Worm (Caenorhabditis elegans): ENCODE data around the gene R06F6.8.
A peak's percentile ranks its signal among the peaks of the same experiment; 100 is the strongest.

The R06F6.8 gene

DNA sequence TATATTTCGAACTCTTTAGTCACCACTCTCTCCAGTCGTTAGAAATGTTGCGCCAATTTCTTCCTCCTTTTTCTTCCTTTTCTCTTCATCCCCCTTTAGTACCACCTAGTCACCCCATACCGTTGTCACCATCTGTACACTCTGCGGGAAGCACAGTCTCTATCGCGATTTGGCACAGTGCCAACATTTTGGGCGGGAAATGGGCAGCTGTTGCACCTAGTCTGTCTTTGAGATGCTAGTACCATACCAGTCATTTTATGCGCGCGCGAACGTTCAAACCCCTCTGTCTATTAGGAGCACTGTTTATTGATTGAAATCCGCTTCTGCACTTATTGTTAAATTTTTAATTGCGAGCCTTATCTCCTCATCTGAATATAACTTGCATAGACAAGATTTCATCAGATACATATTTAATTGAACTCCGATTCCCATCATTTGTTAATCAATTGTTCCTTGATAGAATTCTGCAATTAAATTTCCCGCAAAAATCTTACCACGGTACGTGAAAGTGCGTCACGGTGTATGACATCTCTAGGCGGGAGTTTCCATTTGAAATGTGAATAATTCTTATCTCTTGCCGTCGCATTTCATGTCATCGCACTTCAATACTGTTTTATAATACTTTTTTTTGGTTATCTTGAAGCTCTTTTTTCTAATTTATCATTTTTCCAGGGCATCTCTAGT, 34.9 kb downstream of the R06F6.8 start, which contains the start of gene cdl-1:
Gene cdl-1, plus strand, starts transcription at position 673 of the 684 bp plus-strand sequence.
- no peak for TF ChIP-seq ceh-2 (tag; optimal IDR thresholded peaks at IDR 0.05)
- no peak for TF ChIP-seq ama-1 (optimal IDR thresholded peaks at IDR 0.05)
- TF ChIP-seq pax-1 (tag; optimal IDR thresholded peaks at IDR 0.05) = peak; percentile 68
- peak; percentile 4 for TF ChIP-seq elt-2 (tag; optimal IDR thresholded peaks at IDR 0.05)
- no peak for TF ChIP-seq madf-2 (tag; optimal IDR thresholded peaks at IDR 0.05)
- TF ChIP-seq ref-2 (tag; optimal IDR thresholded peaks at IDR 0.05) = peak; percentile 47
- no peak for TF ChIP-seq lin-11 (tag; optimal IDR thresholded peaks at IDR 0.05)
- no peak for TF ChIP-seq ceh-19 (GFP tag; optimal IDR thresholded peaks at IDR 0.05)
- TF ChIP-seq unc-42 (tag; optimal IDR thresholded peaks at IDR 0.05) = peak; percentile 22
- TF ChIP-seq mec-3 (tag; optimal IDR thresholded peaks at IDR 0.05; ENCODE audit: borderline replicate concordance) = no peak
- no peak for TF ChIP-seq pag-3 (tag; optimal IDR thresholded peaks at IDR 0.05; ENCODE audit: borderline replicate concordance)
- no peak for TF ChIP-seq eyg-1 (tag; optimal IDR thresholded peaks at IDR 0.05)
- TF ChIP-seq sox-2 (GFP tag; IDR thresholded peaks at IDR 0.05) = no peak

DNA sequence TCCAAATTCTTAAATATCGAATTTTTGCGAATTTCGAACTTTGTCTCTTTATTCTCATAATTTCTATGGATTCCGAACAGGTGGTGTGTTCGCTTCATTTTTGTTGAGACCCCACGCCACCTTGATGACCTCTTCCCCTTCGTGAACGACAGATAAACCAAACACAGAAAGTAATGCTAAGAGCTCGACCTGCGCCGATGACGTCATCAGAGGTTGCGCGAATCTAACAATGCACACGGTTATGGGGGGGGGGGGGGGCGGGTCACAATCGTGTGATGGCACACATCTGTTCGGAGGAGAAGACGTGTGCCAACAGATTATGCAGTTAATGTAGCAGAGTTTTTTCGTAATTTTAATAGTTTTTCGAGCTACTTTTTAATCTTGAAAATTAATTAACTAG, 35.5 kb downstream of the R06F6.8 start:
- TF ChIP-seq unc-55 (GFP tag; optimal IDR thresholded peaks at IDR 0.05) = no peak
- TF ChIP-seq ceh-6 (GFP tag; optimal IDR thresholded peaks at IDR 0.05) = no peak
- TF ChIP-seq sox-2 (GFP tag; IDR thresholded peaks at IDR 0.05) = no peak
- TF ChIP-seq eyg-1 (tag; optimal IDR thresholded peaks at IDR 0.05) = no peak
- no peak for TF ChIP-seq hlh-6 (tag; optimal IDR thresholded peaks at IDR 0.05)
- TF ChIP-seq tbx-2 (tag; optimal IDR thresholded peaks at IDR 0.05) = no peak
- no peak for TF ChIP-seq lin-11 (tag; optimal IDR thresholded peaks at IDR 0.05)
- no peak for TF ChIP-seq C08G9.2 (tag; optimal IDR thresholded peaks at IDR 0.05)
- no peak for TF ChIP-seq sox-4 (tag; optimal IDR thresholded peaks at IDR 0.05)
- no peak for TF ChIP-seq ceh-14 (tag; optimal IDR thresholded peaks at IDR 0.05)
- TF ChIP-seq ceh-34 (tag; optimal IDR thresholded peaks at IDR 0.05) = no peak
- no peak for TF ChIP-seq C38D4.7 (GFP tag; optimal IDR thresholded peaks at IDR 0.05)
- no peak for TF ChIP-seq unc-42 (tag; optimal IDR thresholded peaks at IDR 0.05)
- no peak for TF ChIP-seq K09A11.1 (tag; optimal IDR thresholded peaks at IDR 0.05; ENCODE audit: insufficient read depth)
- TF ChIP-seq sdc-2 (tag; optimal IDR thresholded peaks at IDR 0.05) = no peak
- TF ChIP-seq ceh-24 (tag; optimal IDR thresholded peaks at IDR 0.05) = no peak
- TF ChIP-seq ahr-1 (tag; optimal IDR thresholded peaks at IDR 0.05) = no peak

DNA sequence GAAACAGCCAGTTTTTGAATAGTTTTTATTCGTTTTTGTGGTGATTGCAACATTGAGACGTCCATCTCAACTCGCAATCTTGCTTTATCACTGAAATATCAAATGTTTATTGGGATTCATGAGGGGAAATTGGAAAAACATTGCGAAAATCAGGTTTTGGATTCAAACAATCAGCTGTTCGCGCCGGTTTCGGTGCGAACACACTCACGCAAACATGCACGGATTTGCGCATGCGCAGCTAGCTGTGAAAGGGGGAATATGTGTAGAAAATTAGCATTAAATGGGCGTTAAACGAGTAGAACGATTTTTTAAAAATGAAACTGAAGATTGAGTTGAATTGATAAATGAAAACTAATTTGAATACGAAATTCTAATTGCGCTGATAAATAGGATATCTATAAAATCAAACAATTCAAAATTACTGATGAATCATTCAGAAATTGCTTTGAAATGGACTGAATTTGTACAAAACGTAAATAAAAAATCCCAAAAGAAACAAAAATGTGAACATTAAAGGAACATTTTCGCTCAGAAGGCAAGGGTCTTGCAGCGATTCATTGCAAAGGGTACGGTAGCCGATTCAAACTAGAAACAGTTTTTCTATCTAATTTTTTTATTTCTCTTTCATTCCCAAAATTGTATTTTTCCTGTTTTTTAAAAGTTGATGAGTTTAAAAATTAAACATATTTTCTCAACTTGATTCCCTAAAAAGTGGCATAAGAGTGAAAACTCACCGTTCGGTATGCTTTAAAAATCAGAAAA, 36.4 kb downstream of the R06F6.8 start, which contains the start of gene ect-2:
Gene ect-2, minus strand, starts transcription at position 762 of the 762 bp plus-strand sequence.
- peak; percentile 17 for TF ChIP-seq ref-2 (tag; optimal IDR thresholded peaks at IDR 0.05)
- TF ChIP-seq ceh-9 (tag; optimal IDR thresholded peaks at IDR 0.05) = no peak

DNA sequence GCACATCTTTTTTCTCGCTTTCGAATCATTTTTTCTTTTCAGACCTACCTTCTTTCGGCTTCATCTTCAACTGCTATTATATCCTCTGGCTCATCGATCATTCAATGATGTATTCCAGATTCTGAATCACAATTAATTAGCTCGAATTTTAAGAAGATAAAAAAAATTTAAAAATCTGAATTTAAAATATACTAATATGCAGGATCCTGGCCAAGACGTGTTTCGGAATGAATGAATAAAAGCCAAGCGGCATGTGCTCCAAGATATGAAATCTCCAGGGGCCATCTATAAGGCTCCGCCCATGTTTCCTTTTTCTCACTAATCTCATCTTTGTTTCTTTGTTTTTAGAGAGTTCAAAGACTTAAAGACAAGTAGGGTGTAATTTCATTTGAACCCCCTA, 41.8 kb downstream of the R06F6.8 start, which contains the start of gene mpz-1:
Gene mpz-1, minus strand, starts transcription at position 101 of the 400 bp plus-strand sequence.
- TF ChIP-seq zip-5 (tag; optimal IDR thresholded peaks at IDR 0.05) (no peak), fax-1 (tag; optimal IDR thresholded peaks at IDR 0.05) (no peak), ceh-31 (tag; optimal IDR thresholded peaks at IDR 0.05) (no peak), syd-9 (tag; optimal IDR thresholded peaks at IDR 0.05) (no peak), che-1 (tag; optimal IDR thresholded peaks at IDR 0.05) (no peak), nhr-232 (tag; optimal IDR thresholded peaks at IDR 0.05) (no peak), hlh-30 (tag; optimal IDR thresholded peaks at IDR 0.05; ENCODE audit: insufficient read depth) (no peak), nfya-1 (tag; optimal IDR thresholded peaks at IDR 0.05) (no peak), ahr-1 (tag; optimal IDR thresholded peaks at IDR 0.05) (no peak), K09A11.1 (tag; optimal IDR thresholded peaks at IDR 0.05; ENCODE audit: insufficient read depth) (no peak), fkh-6 (tag; optimal IDR thresholded peaks at IDR 0.05) (no peak), elt-4 (tag; optimal IDR thresholded peaks at IDR 0.05) (no peak), sox-4 (tag; optimal IDR thresholded peaks at IDR 0.05) (no peak), pat-9 (tag; optimal IDR thresholded peaks at IDR 0.05) (no peak), ceh-6 (GFP tag; optimal IDR thresholded peaks at IDR 0.05) (no peak), unc-3 (GFP tag; conservative IDR thresholded peaks at IDR 0.05) (no peak), unc-3 (tag; optimal IDR thresholded peaks at IDR 0.05) (no peak), sox-2 (GFP tag; IDR thresholded peaks at IDR 0.05) (no peak), ceh-30 (tag; optimal IDR thresholded peaks at IDR 0.05) (no peak), lim-6 (tag; optimal IDR thresholded peaks at IDR 0.05) (no peak)

All from whole organism, late embryonic.